Worm (Caenorhabditis elegans): Measurements from ENCODE around the gene H20E11.2.

H20E11.2 gene

ce11 chrIV:6790438-6791124 lies 37.0 kb upstream of the H20E11.2 start, which contains the start of the genes C17H12.2 and vha-8 (continued):
- peak; percentile 89 for TF ChIP-seq isw-1 (GFP tag; IDR thresholded peaks at IDR 0.05)
- TF ChIP-seq hlh-4 (tag; optimal IDR thresholded peaks at IDR 0.05) = no peak
- TF ChIP-seq zip-4 (GFP tag; optimal IDR thresholded peaks at IDR 0.05) = peak; percentile 69
- TF ChIP-seq lin-15B (tag; optimal IDR thresholded peaks at IDR 0.05) = peak; percentile 98
- peak; percentile 89 for TF ChIP-seq nhr-90 (tag; optimal IDR thresholded peaks at IDR 0.05; ENCODE audit: poor library complexity)
- peak; percentile 93 for TF ChIP-seq swsn-7 (tag; optimal IDR thresholded peaks at IDR 0.05)
- TF ChIP-seq nhr-76 (tag; optimal IDR thresholded peaks at IDR 0.05) = peak; percentile 35
- TF ChIP-seq pqm-1 (tag; optimal IDR thresholded peaks at IDR 0.05) = no peak
- TF ChIP-seq unc-30 (tag; optimal IDR thresholded peaks at IDR 0.05) = no peak
- peak; percentile 84 for TF ChIP-seq snpc-4 (tag; optimal IDR thresholded peaks at IDR 0.05)
- TF ChIP-seq pax-3 (tag; optimal IDR thresholded peaks at IDR 0.05) = peak; percentile 62
- TF ChIP-seq lsy-2 (tag; optimal IDR thresholded peaks at IDR 0.05) = peak; percentile 93 to 96
- TF ChIP-seq elt-3 (tag; optimal IDR thresholded peaks at IDR 0.05) = peak in 4 of 6 experiments; percentile 11 to 94 (median 79)
- peak; percentile 96 for TF ChIP-seq vab-15 (tag; optimal IDR thresholded peaks at IDR 0.05)
- TF ChIP-seq lir-3 (tag; optimal IDR thresholded peaks at IDR 0.05; ENCODE audit: poor library complexity) = peak; percentile 73
- TF ChIP-seq aly-2 (tag; optimal IDR thresholded peaks at IDR 0.05) = peak; percentile 84
- peak; percentile 90 to 94 for TF ChIP-seq lin-35 (GFP tag; optimal IDR thresholded peaks at IDR 0.05)
- no peak for TF ChIP-seq ceh-90 (tag; optimal IDR thresholded peaks at IDR 0.05)
- TF ChIP-seq nhr-85 (tag) = peak; percentile 94
- TF ChIP-seq sup-37 (GFP tag; optimal IDR thresholded peaks at IDR 0.05) = peak; percentile 41
- TF ChIP-seq ztf-11 (tag; optimal IDR thresholded peaks at IDR 0.05) = peak in 1 of 2 experiments; percentile 55
- TF ChIP-seq ets-5 (GFP tag; IDR thresholded peaks at IDR 0.05) = no peak
- peak; percentile 82 to 98 (median 84) for TF ChIP-seq ceh-82 (tag; optimal IDR thresholded peaks at IDR 0.05)
- peak; percentile 76 for TF ChIP-seq irx-1 (tag; optimal IDR thresholded peaks at IDR 0.05)
- TF ChIP-seq rnt-1 (tag; optimal IDR thresholded peaks at IDR 0.05) = peak; percentile 95
- peak; percentile 61 for TF ChIP-seq mab-9 (GFP tag; IDR thresholded peaks at IDR 0.05)
- TF ChIP-seq mdl-1 (tag; optimal IDR thresholded peaks at IDR 0.05) = peak in 1 of 2 experiments; percentile 85
- no peak for TF ChIP-seq efl-3 (GFP tag; optimal IDR thresholded peaks at IDR 0.05)
- peak; percentile 94 for TF ChIP-seq nhr-47 (tag; optimal IDR thresholded peaks at IDR 0.05)
- TF ChIP-seq dpl-1 (GFP tag; optimal IDR thresholded peaks at IDR 0.05) = peak; percentile 83 to 88 (median 86)
- TF ChIP-seq unc-98 (GFP tag; IDR thresholded peaks at IDR 0.05) = no peak
- peak; percentile 89 for TF ChIP-seq dsc-1 (tag; optimal IDR thresholded peaks at IDR 0.05)
- peak; percentile 90 for TF ChIP-seq jun-1 (tag; optimal IDR thresholded peaks at IDR 0.05)
- TF ChIP-seq fkh-10 (GFP tag; optimal IDR thresholded peaks at IDR 0.05) = peak; percentile 55
- TF ChIP-seq nhr-84 (tag; optimal IDR thresholded peaks at IDR 0.05) = no peak
- TF ChIP-seq nhr-20 (tag; optimal IDR thresholded peaks at IDR 0.05) = peak; percentile 95
- TF ChIP-seq ces-1 (GFP tag; optimal IDR thresholded peaks at IDR 0.05) = no peak
- TF ChIP-seq grh-1 (GFP tag; IDR thresholded peaks at IDR 0.05) = peak; percentile 86
- peak; percentile 66 for TF ChIP-seq pag-3 (tag; optimal IDR thresholded peaks at IDR 0.05; ENCODE audit: borderline replicate concordance, insufficient read depth)
- TF ChIP-seq ama-1 (optimal IDR thresholded peaks at IDR 0.05) = peak; percentile 29
- no peak for TF ChIP-seq hlh-17 (GFP tag; optimal IDR thresholded peaks at IDR 0.05; ENCODE audit: borderline replicate concordance)
- peak; percentile 90 for TF ChIP-seq nhr-19 (GFP tag; conservative IDR thresholded peaks at IDR 0.05)
- no peak for TF ChIP-seq C34B4.2 (tag; optimal IDR thresholded peaks at IDR 0.05)
- TF ChIP-seq sptf-1 (tag; optimal IDR thresholded peaks at IDR 0.05) = no peak
- peak; percentile 76 for TF ChIP-seq C04F5.9 (tag; optimal IDR thresholded peaks at IDR 0.05)
- peak; percentile 92 for TF ChIP-seq xbp-1 (tag; optimal IDR thresholded peaks at IDR 0.05)
- no peak for TF ChIP-seq ceh-63 (GFP tag; optimal IDR thresholded peaks at IDR 0.05)
- peak; percentile 92 for TF ChIP-seq nhr-237 (tag; optimal IDR thresholded peaks at IDR 0.05)
